Fruit fly (Drosophila melanogaster): Measurements from ENCODE around the gene CG42870.
A peak's percentile ranks its signal among the peaks of the same experiment; 100 is the strongest.

Gene CG42870

DNA sequence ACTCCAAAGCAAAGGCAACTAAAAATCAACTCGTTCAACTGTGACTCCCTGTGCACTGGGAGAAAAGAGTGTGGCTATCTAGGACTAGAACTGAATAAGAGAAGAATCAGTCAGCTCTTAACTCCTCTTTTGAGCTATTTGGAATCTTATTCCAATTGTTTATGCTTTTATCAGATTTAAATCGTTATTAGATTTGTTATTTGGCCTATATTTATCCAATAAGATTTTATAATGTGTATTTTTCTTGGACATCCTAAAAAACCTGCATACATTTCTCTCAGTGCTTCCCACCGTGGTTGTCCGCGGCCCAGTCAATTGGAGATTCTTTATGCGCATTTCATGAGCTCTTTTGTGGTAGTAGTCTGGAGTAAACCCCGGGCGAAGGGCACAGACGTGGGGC, 44.3 kb upstream of the CG42870 start (continued):
- TF ChIP-seq Max (GFP tag; optimal IDR thresholded peaks at IDR 0.05): peak; percentile 43
- 0 out of 2 replicates have a peak, but pooled peaks have one; percentile 43 for TF ChIP-seq Nf-YA (GFP tag; IDR thresholded peaks at IDR 0.05)
- peak; percentile 51 for TF ChIP-seq Hmr (GFP tag; optimal IDR thresholded peaks at IDR 0.05)
- no peak for TF ChIP-seq tna (GFP tag; IDR thresholded peaks at IDR 0.05; ENCODE audit: partially characterized antibody)
- TF ChIP-seq chif (GFP tag; optimal IDR thresholded peaks at IDR 0.05): peak; percentile 51 to 66
- no peak for TF ChIP-seq dati (GFP tag; IDR thresholded peaks at IDR 0.05)
- TF ChIP-seq Nf-YC (tag; optimal IDR thresholded peaks at IDR 0.05): no peak
- no peak for TF ChIP-seq pfk (GFP tag; optimal IDR thresholded peaks at IDR 0.05)
- TF ChIP-seq Dbx (GFP tag; IDR thresholded peaks at IDR 0.05): no peak
- TF ChIP-seq BtbVII (GFP tag; optimal IDR thresholded peaks at IDR 0.05): peak; percentile 69
- peak; percentile 71; the same call in 1 of the 3 replicates for TF ChIP-seq CG34422 (GFP tag; IDR thresholded peaks at IDR 0.05)
- TF ChIP-seq CG11093 (GFP tag; IDR thresholded peaks at IDR 0.05): peak; percentile 59; the same call in 1 of the 3 replicates
- 0 out of 3 replicates have a peak, but pooled peaks have one; percentile 53 for TF ChIP-seq CG2889 (GFP tag; IDR thresholded peaks at IDR 0.05)
- no peak for TF ChIP-seq usp (GFP tag; optimal IDR thresholded peaks at IDR 0.05)
- TF ChIP-seq CG7372 (GFP tag; IDR thresholded peaks at IDR 0.05): peak; percentile 50
- peak; percentile 36 to 47 for TF ChIP-seq Pdp1 (GFP tag; optimal IDR thresholded peaks at IDR 0.05)
- no peak for TF ChIP-seq CG15479 (GFP tag; optimal IDR thresholded peaks at IDR 0.05)
- TF ChIP-seq mld (GFP tag; IDR thresholded peaks at IDR 0.05; ENCODE audit: partially characterized antibody): no peak
- no peak for TF ChIP-seq CG6791 (GFP tag; IDR thresholded peaks at IDR 0.05; ENCODE audit: partially characterized antibody)
- TF ChIP-seq CG12769 (tag; optimal IDR thresholded peaks at IDR 0.05): no peak
- TF ChIP-seq CG15601 (tag; optimal IDR thresholded peaks at IDR 0.05): peak; percentile 52
- no peak for TF ChIP-seq CG14860 (GFP tag; IDR thresholded peaks at IDR 0.05; ENCODE audit: partially characterized antibody)
- TF ChIP-seq sr (GFP tag; IDR thresholded peaks at IDR 0.05): no peak
- TF ChIP-seq trh (GFP tag; optimal IDR thresholded peaks at IDR 0.05): peak; percentile 33
- TF ChIP-seq CG18011 (GFP tag; optimal IDR thresholded peaks at IDR 0.05): peak; percentile 20
- no peak for TF ChIP-seq cg (GFP tag; optimal IDR thresholded peaks at IDR 0.05)
- TF ChIP-seq nmo (GFP tag; optimal IDR thresholded peaks at IDR 0.05): peak; percentile 76
- TF ChIP-seq CG18599 (GFP tag; optimal IDR thresholded peaks at IDR 0.05): no peak
- peak; percentile 71 for TF ChIP-seq B-H1 (GFP tag; IDR thresholded peaks at IDR 0.05)
- peak; percentile 19 for TF ChIP-seq CG12744 (GFP tag; optimal IDR thresholded peaks at IDR 0.05)
- no peak for TF ChIP-seq bbx (GFP tag; IDR thresholded peaks at IDR 0.05; ENCODE audit: partially characterized antibody)
- no peak for TF ChIP-seq CG4707 (GFP tag; optimal IDR thresholded peaks at IDR 0.05)
- TF ChIP-seq CG13296 (GFP tag; optimal IDR thresholded peaks at IDR 0.05): peak; percentile 74
- TF ChIP-seq CG4360 (GFP tag; IDR thresholded peaks at IDR 0.05): 0 out of 2 replicates have a peak, but pooled peaks have one; percentile 10
- TF ChIP-seq ara (GFP tag; IDR thresholded peaks at IDR 0.05): 0 out of 2 replicates have a peak, but pooled peaks have one; percentile 22
- TF ChIP-seq CG2712 (tag; optimal IDR thresholded peaks at IDR 0.05): peak; percentile 80
- TF ChIP-seq peb (GFP tag; IDR thresholded peaks at IDR 0.05): 0 out of 2 replicates have a peak, but pooled peaks have one; percentile 34
- TF ChIP-seq lilli (GFP tag; optimal IDR thresholded peaks at IDR 0.05): peak; percentile 57
- TF ChIP-seq CG6689 (GFP tag; IDR thresholded peaks at IDR 0.05): peak; percentile 66
- TF ChIP-seq mirr (GFP tag; optimal IDR thresholded peaks at IDR 0.05): no peak
- TF ChIP-seq MBD-R2 (GFP tag; IDR thresholded peaks at IDR 0.05): peak; percentile 24; the same call in 1 of the 2 replicates
- no peak for TF ChIP-seq CG6765 (GFP tag; optimal IDR thresholded peaks at IDR 0.05)
- peak; percentile 22 for TF ChIP-seq CG5245 (GFP tag; optimal IDR thresholded peaks at IDR 0.05)
- TF ChIP-seq Vsx1 (GFP tag; optimal IDR thresholded peaks at IDR 0.05): no peak
- peak; percentile 70 for TF ChIP-seq tx (GFP tag; optimal IDR thresholded peaks at IDR 0.05)
- TF ChIP-seq prd (optimal IDR thresholded peaks at IDR 0.05): no peak
- peak; percentile 79 for TF ChIP-seq prd (GFP tag; IDR thresholded peaks at IDR 0.05)
- no peak for TF ChIP-seq hb (GFP tag; IDR thresholded peaks at IDR 0.05; ENCODE audit: partially characterized antibody)
- TF ChIP-seq Hr51 (GFP tag; optimal IDR thresholded peaks at IDR 0.05): peak; percentile 47 to 74
- TF ChIP-seq CG1647 (GFP tag; optimal IDR thresholded peaks at IDR 0.05): peak; percentile 23
